Fruit fly (Drosophila melanogaster) whole organism, wandering third instar larva: Measurements from ENCODE around the gene Srrm234.

Experiments
- Abd-B ChIP-seq: fragments of >200 bp; optimal IDR thresholded peaks from 2 replicates; lab custom pipeline; 2017; ENCODE audit warnings: missing biosample characterization, missing genetic modification characterization
- CrebA ChIP-seq: fragments of 200-800 bp; sonication (Bioruptor generic); optimal IDR thresholded peaks from 2 replicates; lab custom pipeline; 2016; ENCODE audit warnings: missing biosample characterization, mild to moderate bottlenecking, missing genetic modification characterization, borderline replicate concordance
- Dfd ChIP-seq: fragments of >200 bp; optimal IDR thresholded peaks from 2 replicates; lab custom pipeline; 2017; ENCODE audit warnings: missing biosample characterization, missing genetic modification characterization
- Dif ChIP-seq: fragments of 200-275, 200-300 bp; sonication (Bioruptor generic); optimal IDR thresholded peaks from 2 replicates; lab custom pipeline; 2018; ENCODE audit warnings: missing biosample characterization, missing genetic modification characterization; ENCODE audit not compliant: partially characterized antibody
- Hnf4 ChIP-seq: fragments of 200-800 bp; sonication (Bioruptor generic); optimal IDR thresholded peaks from 2 replicates; lab custom pipeline; 2016; ENCODE audit warnings: missing biosample characterization, mild to moderate bottlenecking, missing genetic modification characterization
- Hr78 ChIP-seq: fragments of >200 bp; optimal IDR thresholded peaks from 2 replicates; lab custom pipeline; 2017; ENCODE audit warnings: missing biosample characterization, missing genetic modification characterization
- Hr83 ChIP-seq: fragments of 200-300 bp; sonication (Bioruptor generic); optimal IDR thresholded peaks from 2 replicates; lab custom pipeline; 2016; ENCODE audit warnings: missing biosample characterization, mild to moderate bottlenecking, missing genetic modification characterization, moderate library complexity; ENCODE audit not compliant: poor library complexity, severe bottlenecking
- OdsH ChIP-seq: fragments of 200-800 bp; sonication (Bioruptor generic); optimal IDR thresholded peaks from 2 replicates; lab custom pipeline; 2016; ENCODE audit warnings: missing biosample characterization, mild to moderate bottlenecking, missing genetic modification characterization
- Rel ChIP-seq, 2 experiments: fragments of 200-800 bp; sonication (Bioruptor generic) in 1 of 2; optimal IDR thresholded peaks; 2 replicates in 1 of 2; 3 replicates in 1 of 2; lab custom pipeline; 2016 to 2019; ENCODE audit warnings: mild to moderate bottlenecking in 2 of 2, missing biosample characterization in 2 of 2, missing genetic modification characterization in 2 of 2, moderate library complexity in 1 of 2
- Vsx2 ChIP-seq: fragments of 200-300, 225-300 bp; sonication (Bioruptor generic); optimal IDR thresholded peaks from 2 replicates; lab custom pipeline; 2018; ENCODE audit warnings: missing biosample characterization, missing genetic modification characterization; ENCODE audit not compliant: partially characterized antibody
- br ChIP-seq: fragments of 200-800 bp; sonication (Bioruptor generic); optimal IDR thresholded peaks from 2 replicates; lab custom pipeline; 2016; ENCODE audit warnings: missing biosample characterization, missing genetic modification characterization
- brk ChIP-seq: fragments of 200-800 bp; sonication (Bioruptor generic); optimal IDR thresholded peaks from 2 replicates; lab custom pipeline; 2016; ENCODE audit warnings: missing biosample characterization, mild to moderate bottlenecking, missing genetic modification characterization
- dl ChIP-seq, 2 experiments: fragments of 175-275, 200-275 bp in 1 of 2; fragments of 200-275 bp in 1 of 2; sonication (Bioruptor generic); optimal IDR thresholded peaks; lab custom pipeline; 2018; ENCODE audit warnings: mild to moderate bottlenecking in 2 of 2, missing biosample characterization in 2 of 2, missing genetic modification characterization in 2 of 2, moderate library complexity in 2 of 2; ENCODE audit not compliant: partially characterized antibody in 2 of 2, insufficient read depth in 1 of 2
- dsf ChIP-seq: sonication (Bioruptor generic); optimal IDR thresholded peaks from 2 replicates; lab custom pipeline; 2016; ENCODE audit warnings: missing biosample characterization, missing genetic modification characterization, borderline replicate concordance
- foxo ChIP-seq, 2 experiments: fragments of 200-800 bp; sonication (Bioruptor generic); optimal IDR thresholded peaks; 2 replicates in 1 of 2; 3 replicates in 1 of 2; lab custom pipeline; 2016 to 2017; ENCODE audit warnings: missing biosample characterization in 2 of 2, missing genetic modification characterization in 2 of 2
- fru ChIP-seq: fragments of 200-800 bp; sonication (Bioruptor generic); optimal IDR thresholded peaks from 3 replicates; lab custom pipeline; 2016; ENCODE audit warnings: missing biosample characterization, mild to moderate bottlenecking, missing genetic modification characterization
- h ChIP-seq: fragments of 200-800 bp; sonication (Bioruptor generic); optimal IDR thresholded peaks from 3 replicates; lab custom pipeline; 2016; ENCODE audit warnings: missing biosample characterization, mild to moderate bottlenecking, missing genetic modification characterization
- pan ChIP-seq: fragments of >200 bp; optimal IDR thresholded peaks from 2 replicates; lab custom pipeline; 2017
- psq ChIP-seq: fragments of 200-800 bp; sonication (Bioruptor generic); optimal IDR thresholded peaks from 3 replicates; lab custom pipeline; 2017; ENCODE audit warnings: missing biosample characterization, mild to moderate bottlenecking, missing genetic modification characterization, moderate library complexity
- sage ChIP-seq: fragments of 200-800 bp; sonication (Bioruptor generic); optimal IDR thresholded peaks from 2 replicates; lab custom pipeline; 2016; ENCODE audit warnings: missing biosample characterization, mild to moderate bottlenecking, missing genetic modification characterization
- sv ChIP-seq: fragments of 200-800 bp; sonication (Bioruptor generic); optimal IDR thresholded peaks from 3 replicates; lab custom pipeline; 2016; ENCODE audit warnings: missing biosample characterization, missing genetic modification characterization
- tai ChIP-seq: sonication (Bioruptor generic); optimal IDR thresholded peaks from 2 replicates; lab custom pipeline; 2016; ENCODE audit warnings: missing biosample characterization, missing genetic modification characterization
- woc ChIP-seq: sonication (Bioruptor generic); optimal IDR thresholded peaks from 2 replicates; lab custom pipeline; 2016; ENCODE audit warnings: missing biosample characterization, mild to moderate bottlenecking, missing genetic modification characterization

Srrm234 gene

DNA sequence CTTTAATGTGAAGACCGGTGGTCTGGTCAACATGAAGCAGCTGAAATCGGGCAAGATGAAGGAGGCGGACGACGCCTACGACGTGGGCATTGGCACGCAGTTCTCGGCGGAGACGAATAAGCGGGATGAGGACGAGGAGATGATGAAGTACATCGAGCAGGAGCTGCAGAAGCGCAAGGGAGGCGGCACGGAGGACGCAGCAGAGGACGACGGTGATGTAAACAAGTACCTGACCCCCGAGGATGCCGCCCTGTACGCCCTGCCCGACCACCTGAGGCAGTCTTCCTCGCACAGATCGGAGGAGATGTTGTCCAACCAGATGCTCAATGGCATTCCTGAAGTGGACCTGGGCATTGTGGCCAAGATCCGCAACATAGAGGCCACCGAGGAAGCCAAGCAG, 680 bp upstream of the Srrm234 start:
- TF ChIP-seq br (GFP tag; lab: Kevin White, UChicago) (no peak), Hnf4 (no peak), sv (GFP tag; lab: Kevin White, UChicago) (no peak), Vsx2 (GFP tag; lab: Kevin White, UChicago) (no peak), Abd-B (no peak), Rel (GFP tag; optimal IDR thresholded peaks at IDR 0.05; lab: Kevin White, UChicago) (no peak), Rel (tag; optimal IDR thresholded peaks at IDR 0.05; lab: Kevin White, UChicago) (no peak), dl (GFP tag; optimal IDR thresholded peaks at IDR 0.05; lab: Kevin White, UChicago; ENCODE audit: insufficient read depth in 1 of 2, partially characterized antibody in 2 of 2) (no peak), tai (GFP tag; lab: Kevin White, UChicago) (no peak), CrebA (GFP tag; lab: Kevin White, UChicago) (no peak), Dfd (no peak), psq (GFP tag; lab: Kevin White, UChicago) (no peak), fru (GFP tag; lab: Kevin White, UChicago) (no peak), h (GFP tag; lab: Kevin White, UChicago) (no peak)
- TF ChIP-seq, all 38 proteins: peak for 0

DNA sequence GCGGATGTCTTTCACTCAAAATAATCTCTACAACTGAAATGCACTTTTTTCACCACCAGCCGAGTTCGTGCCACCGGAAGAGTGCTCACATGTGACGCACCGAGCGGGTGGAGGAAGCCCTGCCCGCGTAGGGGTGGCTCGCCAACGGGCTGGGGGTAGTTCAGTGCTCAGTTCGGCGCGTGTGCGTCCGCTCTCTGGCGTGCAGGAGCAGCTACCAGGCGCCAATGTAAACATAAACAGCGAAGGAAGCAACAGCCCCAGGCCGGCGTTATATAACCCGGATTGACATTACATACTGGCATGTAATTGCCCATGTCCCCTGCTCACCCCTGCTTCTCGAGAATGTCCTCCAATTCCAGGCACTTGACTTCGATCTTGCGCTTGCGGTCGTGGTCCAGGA, 659 bp downstream of the Srrm234 start:
- no peak for TF ChIP-seq pan (lab: Kevin White, UChicago)
- no peak for TF ChIP-seq OdsH (GFP tag; lab: Kevin White, UChicago)
- TF ChIP-seq dsf = no peak
- no peak for TF ChIP-seq br (GFP tag; lab: Kevin White, UChicago)
- TF ChIP-seq tai (GFP tag; lab: Kevin White, UChicago) = no peak
- no peak for TF ChIP-seq sage (GFP tag; lab: Kevin White, UChicago)
- no peak for TF ChIP-seq Rel (GFP tag; optimal IDR thresholded peaks at IDR 0.05; lab: Kevin White, UChicago)
- no peak for TF ChIP-seq Rel (tag; optimal IDR thresholded peaks at IDR 0.05; lab: Kevin White, UChicago)
- TF ChIP-seq Hnf4 = no peak
- TF ChIP-seq brk (GFP tag; lab: Kevin White, UChicago) = no peak

DNA sequence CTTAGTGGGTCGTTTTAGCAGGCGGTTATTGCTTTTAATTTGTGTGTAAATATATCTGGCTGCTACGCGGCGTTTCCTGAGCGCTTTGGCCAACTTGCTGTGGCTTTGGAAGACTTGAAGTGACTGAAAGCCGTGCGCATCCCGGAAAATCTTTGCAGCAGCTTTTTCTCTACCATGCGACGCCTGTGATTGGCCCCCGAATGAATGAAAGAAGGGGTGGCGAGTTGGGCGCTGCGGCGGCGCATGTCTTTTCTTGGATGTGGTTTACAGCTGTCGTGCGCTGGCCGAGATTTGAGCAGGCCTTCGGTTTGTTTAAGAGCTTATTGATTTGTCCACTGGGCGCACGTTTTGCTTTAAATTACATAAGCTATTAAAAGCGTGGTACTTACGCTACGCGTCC, 1.3 kb downstream of the Srrm234 start:
- TF ChIP-seq woc = no peak
- peak; percentile 31 for TF ChIP-seq Dif (GFP tag; lab: Kevin White, UChicago)

DNA sequence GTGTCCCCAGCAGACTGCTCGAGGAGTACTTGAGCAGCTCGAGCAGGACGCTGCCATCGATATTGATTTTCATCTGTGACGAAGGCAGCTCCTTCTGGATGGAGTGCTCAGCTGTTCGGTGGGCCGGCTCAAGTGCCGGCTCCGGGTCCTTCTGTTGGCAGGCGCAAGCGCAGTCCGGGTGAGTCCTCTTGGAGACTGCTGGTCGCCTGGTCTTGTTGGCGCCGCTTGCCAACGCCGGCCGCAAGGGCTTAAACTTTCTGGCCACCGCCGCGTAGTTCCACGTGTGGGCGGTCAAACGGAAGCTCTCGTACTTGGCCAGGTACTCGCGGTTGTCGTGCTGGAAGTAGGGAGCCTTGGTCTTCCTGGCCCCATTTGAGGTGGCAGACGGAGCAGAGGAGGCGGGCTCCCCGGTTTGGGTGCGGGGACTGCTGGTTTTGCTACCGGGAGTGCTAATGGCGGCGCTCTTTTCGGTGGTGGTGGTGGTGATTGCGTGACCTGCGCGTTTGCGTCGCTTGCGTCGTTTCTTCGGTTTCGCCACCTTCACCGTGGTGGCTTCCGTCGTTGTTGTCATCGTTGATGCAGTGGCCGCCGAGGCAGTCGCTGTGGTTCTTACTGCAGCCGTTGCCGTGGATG, 3.0 kb downstream of the Srrm234 start:
- TF ChIP-seq Hr83 (GFP tag; lab: Kevin White, UChicago) = no peak
- TF ChIP-seq foxo (GFP tag; optimal IDR thresholded peaks at IDR 0.05; lab: Kevin White, UChicago) = no peak
- no peak for TF ChIP-seq Hr78 (GFP tag; lab: Kevin White, UChicago)

DNA sequence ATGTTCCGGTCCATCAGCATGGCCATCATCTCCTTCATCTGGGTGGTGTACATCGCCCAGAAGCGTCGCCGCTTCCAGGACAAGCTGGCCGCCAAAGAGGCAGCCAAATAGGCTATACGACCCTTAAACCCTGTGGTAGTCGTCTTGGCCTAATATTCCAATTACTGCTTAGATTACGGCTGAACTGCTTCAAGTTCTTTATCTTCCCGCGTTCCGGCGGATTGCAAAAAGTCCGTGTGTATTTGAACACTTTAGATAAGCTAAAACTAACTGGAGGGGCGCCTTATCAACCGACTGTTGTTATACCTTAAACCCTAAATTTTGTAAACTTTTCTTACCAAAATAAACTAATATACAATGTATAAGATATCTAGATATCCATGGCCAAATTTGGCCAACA, 11.1 kb downstream of the Srrm234 start:
- TF ChIP-seq tai (GFP tag; lab: Kevin White, UChicago) (no peak), CrebA (GFP tag; lab: Kevin White, UChicago) (no peak), foxo (GFP tag; optimal IDR thresholded peaks at IDR 0.05; lab: Kevin White, UChicago) (no peak)

DNA sequence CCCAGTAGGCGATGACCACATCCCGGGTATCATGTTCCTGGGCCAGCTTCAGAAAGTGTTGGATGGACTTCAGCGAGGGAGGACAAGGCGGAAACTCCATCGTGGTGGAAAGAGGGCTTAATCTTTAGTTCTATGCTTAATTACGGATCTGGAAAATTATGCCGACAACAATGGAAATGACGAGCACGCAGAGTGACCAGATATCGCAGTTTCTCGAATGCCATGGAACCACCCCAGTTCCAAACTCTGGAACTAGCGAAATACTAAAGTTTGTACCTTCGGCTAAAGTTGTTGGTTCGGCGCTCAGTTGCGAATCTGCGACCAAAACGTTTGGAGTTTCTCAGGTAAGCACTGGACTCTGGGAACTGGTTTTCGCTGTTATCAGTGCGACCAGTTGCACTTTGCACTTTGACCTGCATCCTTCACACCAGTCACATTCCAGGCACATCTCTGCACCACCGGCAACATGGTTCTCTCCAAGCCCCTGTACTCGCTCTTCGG, 12.1 kb downstream of the Srrm234 start, which contains the start of the genes CG7970 and Vta1:
Gene CG7970 (plus strand): TSS at position 51 of the 501 bp plus-strand sequence.
Gene Vta1 (minus strand): TSS at position 201 of the 501 bp plus-strand sequence.
- TF ChIP-seq psq (GFP tag; lab: Kevin White, UChicago) = no peak
- peak; percentile 35 for TF ChIP-seq Hr83 (GFP tag; lab: Kevin White, UChicago)
- TF ChIP-seq h (GFP tag; lab: Kevin White, UChicago) = no peak

DNA sequence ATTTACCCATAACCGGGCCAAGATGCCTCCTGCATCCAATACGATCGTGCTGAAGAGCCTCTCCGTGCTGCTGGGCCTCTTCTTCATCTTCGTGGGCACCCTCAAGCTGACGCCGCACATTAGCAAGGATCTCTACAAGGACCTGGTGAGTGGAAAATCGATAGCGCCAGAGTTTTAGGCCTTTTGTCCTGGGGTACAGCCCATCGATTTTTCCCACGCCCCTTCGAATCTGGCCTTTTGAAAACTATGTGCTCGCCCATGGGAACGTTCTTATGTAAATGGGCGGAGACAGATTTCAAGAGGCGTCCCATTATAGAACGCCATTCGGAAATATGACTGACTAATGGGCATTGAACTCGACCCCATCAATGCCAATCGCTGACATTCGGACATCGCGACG, 15.5 kb downstream of the Srrm234 start:
- no peak for TF ChIP-seq Hr78 (GFP tag; lab: Kevin White, UChicago)
- TF ChIP-seq, all 38 proteins: peak for 0
